Fruit fly (Drosophila melanogaster): Measurements from ENCODE around the gene Gtpx.

Gene Gtpx

dm6 chr3L:3319223-3319643, 6.8 kb upstream of the Gtpx start, which contains the start of the genes PIG-C, CG12016 and Dpm2 (continued):
- TF ChIP-seq knrl (GFP tag; IDR thresholded peaks at IDR 0.05; ENCODE audit: partially characterized antibody) (peak; percentile 98), Trl (optimal IDR thresholded peaks at IDR 0.05) (no peak), Trl (GFP tag; optimal IDR thresholded peaks at IDR 0.05) (peak; percentile 78), GATAe (GFP tag; conservative IDR thresholded peaks at IDR 0.05) (no peak), CG6689 (GFP tag; IDR thresholded peaks at IDR 0.05) (peak; percentile 52; the same call in 1 of the 2 replicates), Jarid2 (GFP tag; optimal IDR thresholded peaks at IDR 0.05) (no peak), MESR4 (GFP tag; optimal IDR thresholded peaks at IDR 0.05) (no peak), Lhr (GFP tag; optimal IDR thresholded peaks at IDR 0.05) (peak; percentile 59), CG6654 (GFP tag; optimal IDR thresholded peaks at IDR 0.05) (no peak), sc (optimal IDR thresholded peaks at IDR 0.05) (no peak), sc (GFP tag; optimal IDR thresholded peaks at IDR 0.05) (no peak), CG11695 (GFP tag; IDR thresholded peaks at IDR 0.05) (no peak), CkIIα-i1 (GFP tag; IDR thresholded peaks at IDR 0.05) (no peak), CG9876 (GFP tag; optimal IDR thresholded peaks at IDR 0.05) (peak; percentile 30), CG3847 (GFP tag; IDR thresholded peaks at IDR 0.05) (peak; percentile 85), Mrtf (GFP tag; IDR thresholded peaks at IDR 0.05) (no peak), ci (GFP tag; IDR thresholded peaks at IDR 0.05) (no peak), CG17568 (GFP tag; optimal IDR thresholded peaks at IDR 0.05) (no peak), Rfx (GFP tag; IDR thresholded peaks at IDR 0.05) (peak; percentile 81), toy (GFP tag; IDR thresholded peaks at IDR 0.05) (no peak), schlank (tag; optimal IDR thresholded peaks at IDR 0.05) (peak; percentile 17), CG16813 (GFP tag; IDR thresholded peaks at IDR 0.05; ENCODE audit: partially characterized antibody) (peak; percentile 99), Nf-YB (GFP tag; optimal IDR thresholded peaks at IDR 0.05) (no peak), Ptx1 (GFP tag; IDR thresholded peaks at IDR 0.05) (peak; percentile 69), Pdp1 (GFP tag; optimal IDR thresholded peaks at IDR 0.05) (peak; percentile 68 to 89), dimm (GFP tag; IDR thresholded peaks at IDR 0.05) (no peak), Hr3 (GFP tag; optimal IDR thresholded peaks at IDR 0.05) (peak; percentile 48), lola (GFP tag; optimal IDR thresholded peaks at IDR 0.05) (peak in 1 of 3 experiments; percentile 62), chinmo (GFP tag; IDR thresholded peaks at IDR 0.05; ENCODE audit: partially characterized antibody) (peak; percentile 95), ro (GFP tag; IDR thresholded peaks at IDR 0.05) (no peak), ewg (GFP tag; optimal IDR thresholded peaks at IDR 0.05) (peak; percentile 80), ssp (GFP tag; IDR thresholded peaks at IDR 0.05) (peak; percentile 67; the same call in 1 of the 2 replicates), CG10431 (GFP tag; optimal IDR thresholded peaks at IDR 0.05) (no peak), CG4820 (GFP tag; optimal IDR thresholded peaks at IDR 0.05) (peak; percentile 64), wek (GFP tag; optimal IDR thresholded peaks at IDR 0.05) (no peak), CG10565 (GFP tag; optimal IDR thresholded peaks at IDR 0.05) (no peak), Ets65A (GFP tag) (peak; percentile 96), CG6854 (GFP tag; optimal IDR thresholded peaks at IDR 0.05) (no peak), Sry-β (GFP tag; optimal IDR thresholded peaks at IDR 0.05) (peak; percentile 84), HmgD (GFP tag; optimal IDR thresholded peaks at IDR 0.05) (peak; percentile 74), Meics (GFP tag; optimal IDR thresholded peaks at IDR 0.05) (no peak), slou (GFP tag; optimal IDR thresholded peaks at IDR 0.05) (no peak), Atf-2 (GFP tag; optimal IDR thresholded peaks at IDR 0.05) (peak; percentile 34), CG6175 (GFP tag; IDR thresholded peaks at IDR 0.05) (no peak), Myb (GFP tag; optimal IDR thresholded peaks at IDR 0.05) (peak; percentile 63), CG32767 (GFP tag; IDR thresholded peaks at IDR 0.05) (no peak), Dek (tag; optimal IDR thresholded peaks at IDR 0.05) (peak; percentile 49), tgo (GFP tag; IDR thresholded peaks at IDR 0.05) (peak; percentile 65; the same call in 2 of the 3 replicates), aop (GFP tag; IDR thresholded peaks at IDR 0.05) (no peak), CG17359 (tag; optimal IDR thresholded peaks at IDR 0.05) (peak; percentile 48), CG11560 (tag; IDR thresholded peaks at IDR 0.05) (peak; percentile 38; the same call in 1 of the 3 replicates), fru (optimal IDR thresholded peaks at IDR 0.05) (no peak)
